Fruit fly (Drosophila melanogaster) whole organism, embryonic: Measurements from ENCODE around the gene CG31178.

ENCODE experiments used
- Adf1 ChIP-seq: fragments of 200-800 bp; sonication (Bioruptor generic); IDR thresholded peaks from 2 replicates; pipeline ENCODE4 v1.3.6; 2022; ENCODE audit warnings: missing biosample characterization, missing genetic modification characterization
- Bteb2 ChIP-seq: fragments of 200-800 bp; sonication (Bioruptor generic); optimal IDR thresholded peaks from 2 replicates; lab custom pipeline; 2016; ENCODE audit warnings: missing biosample characterization, missing genetic modification characterization
- C15 ChIP-seq: fragments of 200-800 bp; sonication (Bioruptor generic); IDR thresholded peaks from 3 replicates; pipeline ENCODE4 v1.3.6; 2022; ENCODE audit warnings: missing biosample characterization, missing genetic modification characterization
- CG11560 ChIP-seq: fragments of 200-800 bp; sonication (Bioruptor generic); IDR thresholded peaks from 3 replicates; pipeline ENCODE4 v1.3.6; 2022; ENCODE audit warnings: missing biosample characterization, missing genetic modification characterization
- CG12104 ChIP-seq: fragments of 200-800 bp; sonication (Bioruptor generic); optimal IDR thresholded peaks from 3 replicates; lab custom pipeline; 2016; ENCODE audit warnings: missing biosample characterization, missing genetic modification characterization
- CG12769 ChIP-seq: fragments of 200-800 bp; sonication (Bioruptor generic); optimal IDR thresholded peaks from 2 replicates; lab custom pipeline; 2019; ENCODE audit warnings: missing biosample characterization, mild to moderate bottlenecking, missing genetic modification characterization, moderate library complexity
- CG13123 ChIP-seq: fragments of 200-800 bp; sonication (Bioruptor generic); optimal IDR thresholded peaks from 2 replicates; lab custom pipeline; 2016; ENCODE audit warnings: missing biosample characterization, missing genetic modification characterization
- CG13624 ChIP-seq: fragments of 200-800 bp; sonication (Bioruptor generic); optimal IDR thresholded peaks from 2 replicates; lab custom pipeline; 2016; ENCODE audit warnings: missing biosample characterization, missing genetic modification characterization
- CG15011 ChIP-seq: fragments of 200-800 bp; sonication (Bioruptor generic); optimal IDR thresholded peaks from 3 replicates; lab custom pipeline; 2018; ENCODE audit warnings: missing biosample characterization, mild to moderate bottlenecking, missing genetic modification characterization
- CG18011 ChIP-seq: fragments of 200-800 bp; sonication (Bioruptor generic); optimal IDR thresholded peaks from 2 replicates; lab custom pipeline; 2017; ENCODE audit warnings: missing biosample characterization, missing genetic modification characterization, mild to moderate bottlenecking, moderate library complexity, missing genotype
- CG2202 ChIP-seq: fragments of 200-800 bp; sonication (Bioruptor generic); optimal IDR thresholded peaks from 2 replicates; lab custom pipeline; 2018; ENCODE audit warnings: missing biosample characterization, mild to moderate bottlenecking, missing genetic modification characterization
- CG3065 ChIP-seq: fragments of 200-800 bp; sonication (Bioruptor generic); optimal IDR thresholded peaks from 2 replicates; lab custom pipeline; 2016; ENCODE audit warnings: missing biosample characterization, missing genetic modification characterization
- CG32532 ChIP-seq: fragments of 200-800 bp; sonication (Bioruptor generic); IDR thresholded peaks from 2 replicates; pipeline ENCODE4 v1.3.6; 2022; ENCODE audit warnings: missing biosample characterization, missing genetic modification characterization
- CG3726 ChIP-seq: fragments of 200-800 bp; sonication (Bioruptor generic); IDR thresholded peaks from 3 replicates; pipeline ENCODE4, ENCODE4 v1.3.6; 2022; ENCODE audit warnings: missing biosample characterization, missing genetic modification characterization
- CG3995 ChIP-seq: fragments of 200-800 bp; sonication (Bioruptor generic); optimal IDR thresholded peaks from 3 replicates; lab custom pipeline; 2016; ENCODE audit warnings: missing biosample characterization, missing genetic modification characterization
- CG6683 ChIP-seq: fragments of 200-800 bp; sonication (Bioruptor generic); optimal IDR thresholded peaks from 2 replicates; lab custom pipeline; 2017; ENCODE audit warnings: missing biosample characterization, mild to moderate bottlenecking, missing genetic modification characterization, missing genetic modification reagents
- CG7745 ChIP-seq: fragments of 200-800 bp; sonication (Bioruptor generic); optimal IDR thresholded peaks from 2 replicates; lab custom pipeline; 2018; ENCODE audit warnings: missing biosample characterization, mild to moderate bottlenecking, missing genetic modification characterization, moderate library complexity
- CG8089 ChIP-seq: fragments of 200-800 bp; sonication (Bioruptor generic); optimal IDR thresholded peaks from 3 replicates; lab custom pipeline; 2016; ENCODE audit warnings: missing biosample characterization, missing genetic modification characterization
- CG8290 ChIP-seq, 3 experiments: fragments of 200-800 bp; sonication (Bioruptor generic); optimal IDR thresholded peaks; 2 replicates each; lab custom pipeline; 2016 to 2019; ENCODE audit warnings: missing biosample characterization in 3 of 3, missing genetic modification characterization in 3 of 3, mild to moderate bottlenecking in 2 of 3, moderate library complexity in 1 of 3
- CG8359 ChIP-seq: fragments of 200-800 bp; sonication (Bioruptor generic); optimal IDR thresholded peaks from 2 replicates; lab custom pipeline; 2017; ENCODE audit warnings: missing biosample characterization, mild to moderate bottlenecking, missing genetic modification characterization, borderline replicate concordance
- CG8478 ChIP-seq: fragments of >200 bp; optimal IDR thresholded peaks from 2 replicates; lab custom pipeline; 2018
- CG9817 ChIP-seq: fragments of 200-800 bp; sonication (Bioruptor generic); optimal IDR thresholded peaks from 2 replicates; lab custom pipeline; 2018; ENCODE audit warnings: missing biosample characterization, mild to moderate bottlenecking, missing genetic modification characterization, moderate library complexity
- CG9876 ChIP-seq: fragments of 200-800 bp; sonication (Bioruptor generic); optimal IDR thresholded peaks from 2 replicates; lab custom pipeline; 2016; ENCODE audit warnings: missing biosample characterization, missing genetic modification characterization
- Camta ChIP-seq: fragments of 200-800 bp; sonication (Bioruptor generic); optimal IDR thresholded peaks from 2 replicates; lab custom pipeline; 2016; ENCODE audit warnings: missing biosample characterization, missing genetic modification characterization
- D19B ChIP-seq: fragments of 200-800 bp; sonication (Bioruptor generic); optimal IDR thresholded peaks from 2 replicates; lab custom pipeline; 2017; ENCODE audit warnings: missing biosample characterization, mild to moderate bottlenecking, missing genetic modification characterization
- HmgD ChIP-seq: fragments of 200-800 bp; sonication (Bioruptor generic); optimal IDR thresholded peaks from 3 replicates; lab custom pipeline; 2016; ENCODE audit warnings: missing biosample characterization, missing genetic modification characterization
- MTF-1 ChIP-seq: fragments of 200-800 bp; sonication (Bioruptor generic); optimal IDR thresholded peaks from 2 replicates; lab custom pipeline; 2018; ENCODE audit warnings: missing biosample characterization, mild to moderate bottlenecking, missing genetic modification characterization, borderline replicate concordance
- NK7.1 ChIP-seq: fragments of 200-800 bp; sonication (Bioruptor generic); optimal IDR thresholded peaks from 3 replicates; lab custom pipeline; 2016; ENCODE audit warnings: missing biosample characterization, missing genetic modification characterization
- Nf-YA ChIP-seq: fragments of 200-800 bp; sonication (Bioruptor generic); IDR thresholded peaks from 2 replicates; pipeline ENCODE4 v1.3.6; 2022; ENCODE audit warnings: missing biosample characterization, missing genetic modification characterization
- Oaz ChIP-seq: fragments of 200-800 bp; sonication (Bioruptor generic); IDR thresholded peaks from 2 replicates; pipeline ENCODE4 v1.3.6; 2022; ENCODE audit warnings: missing biosample characterization, missing genetic modification characterization
- Oli ChIP-seq: fragments of 200-800 bp; sonication (Bioruptor generic); optimal IDR thresholded peaks from 2 replicates; lab custom pipeline; 2018; ENCODE audit warnings: missing biosample characterization, mild to moderate bottlenecking, missing genetic modification characterization, moderate library complexity
- Pdp1 ChIP-seq, 2 experiments: fragments of 200-800 bp; sonication (Bioruptor generic); optimal IDR thresholded peaks; 3 replicates each; lab custom pipeline; 2016; ENCODE audit warnings: missing biosample characterization in 2 of 2, missing genetic modification characterization in 2 of 2, mild to moderate bottlenecking in 1 of 2, moderate library complexity in 1 of 2
- Sry-δ ChIP-seq: fragments of 200-800 bp; sonication (Bioruptor generic); optimal IDR thresholded peaks from 2 replicates; lab custom pipeline; 2016; ENCODE audit warnings: missing biosample characterization, missing genetic modification characterization
- TFAM ChIP-seq: fragments of 200-800 bp; sonication (Bioruptor generic); optimal IDR thresholded peaks from 2 replicates; lab custom pipeline; 2017; ENCODE audit warnings: missing biosample characterization, missing genetic modification characterization, inconsistent platforms
- ac ChIP-seq: fragments of 200-800 bp; sonication (Bioruptor generic); optimal IDR thresholded peaks from 3 replicates; lab custom pipeline; 2017; ENCODE audit warnings: missing biosample characterization, mild to moderate bottlenecking, missing genetic modification characterization
- bsh ChIP-seq, 2 experiments: fragments of 200-800 bp; sonication (Bioruptor generic); optimal IDR thresholded peaks; 2 replicates each; lab custom pipeline; 2017 to 2018; ENCODE audit warnings: mild to moderate bottlenecking in 2 of 2, missing biosample characterization in 2 of 2, missing genetic modification characterization in 2 of 2, moderate library complexity in 1 of 2
- ci ChIP-seq: fragments of 200-800 bp; sonication (Bioruptor generic); IDR thresholded peaks from 3 replicates; pipeline ENCODE4 v1.3.6; 2022; ENCODE audit warnings: missing biosample characterization, missing genetic modification characterization
- dimm ChIP-seq: fragments of 200-800 bp; sonication (Bioruptor generic); IDR thresholded peaks from 2 replicates; pipeline ENCODE4 v1.3.6; 2022; ENCODE audit warnings: missing biosample characterization, missing genetic modification characterization
- ems ChIP-seq: fragments of 200-800 bp; sonication (Bioruptor generic); optimal IDR thresholded peaks from 3 replicates; lab custom pipeline; 2016; ENCODE audit warnings: missing biosample characterization, missing genetic modification characterization
- fd96Cb ChIP-seq: fragments of 200-800 bp; sonication (Bioruptor generic); optimal IDR thresholded peaks from 2 replicates; lab custom pipeline; 2018; ENCODE audit warnings: missing biosample characterization, mild to moderate bottlenecking, missing genetic modification characterization, moderate library complexity
- gcm2 ChIP-seq: fragments of 200-800 bp; sonication (Bioruptor generic); optimal IDR thresholded peaks from 2 replicates; lab custom pipeline; 2016; ENCODE audit warnings: missing biosample characterization, missing genetic modification characterization
- grau ChIP-seq: fragments of 200-800 bp; optimal IDR thresholded peaks from 3 replicates; lab custom pipeline; 2019; ENCODE audit warnings: missing biosample characterization, mild to moderate bottlenecking, missing genetic modification characterization, moderate library complexity
- kay ChIP-seq: fragments of 200-800 bp; sonication (Bioruptor generic); optimal IDR thresholded peaks from 2 replicates; lab custom pipeline; 2016; ENCODE audit warnings: missing biosample characterization, missing genetic modification characterization
- ken ChIP-seq: fragments of 200-800 bp; sonication (Bioruptor generic); IDR thresholded peaks from 3 replicates; pipeline ENCODE4 v1.3.6; 2022; ENCODE audit warnings: missing biosample characterization, missing genetic modification characterization
- lov ChIP-seq, 2 experiments: fragments of 200-800 bp in 1 of 2; fragments of >200 bp in 1 of 2; sonication (Bioruptor generic) in 1 of 2; IDR thresholded peaks in 1 of 2; optimal IDR thresholded peaks in 1 of 2; 2 replicates in 1 of 2; 3 replicates in 1 of 2; pipeline versions ENCODE4 v1.3.6 to Lab custom; 2017 to 2022; ENCODE audit warnings: missing biosample characterization in 1 of 2, missing genetic modification characterization in 1 of 2
- pfk ChIP-seq: fragments of 200-800 bp; sonication (Bioruptor generic); optimal IDR thresholded peaks from 2 replicates; lab custom pipeline; 2018; ENCODE audit warnings: missing biosample characterization, mild to moderate bottlenecking, missing genetic modification characterization, moderate library complexity
- ranshi ChIP-seq: fragments of 200-800 bp; sonication (Bioruptor generic); IDR thresholded peaks from 2 replicates; pipeline ENCODE4 v1.3.6; 2022; ENCODE audit warnings: missing biosample characterization, missing genetic modification characterization
- scrt ChIP-seq: fragments of 200-800 bp; sonication (Bioruptor generic); optimal IDR thresholded peaks from 2 replicates; lab custom pipeline; 2018; ENCODE audit warnings: missing biosample characterization, mild to moderate bottlenecking, missing genetic modification characterization, moderate library complexity
- seq ChIP-seq: fragments of 200-800 bp; sonication (Bioruptor generic); IDR thresholded peaks from 2 replicates; pipeline ENCODE4 v1.3.6; 2022; ENCODE audit warnings: missing biosample characterization, missing genetic modification characterization
- ssp ChIP-seq: fragments of 200-800 bp; sonication (Bioruptor generic); IDR thresholded peaks from 2 replicates; pipeline ENCODE4 v1.3.6; 2022; ENCODE audit warnings: missing biosample characterization, missing genetic modification characterization
- trem ChIP-seq: fragments of 200-800 bp; optimal IDR thresholded peaks from 3 replicates; lab custom pipeline; 2019; ENCODE audit warnings: missing biosample characterization, mild to moderate bottlenecking, missing genetic modification characterization, moderate library complexity

The CG31178 gene

dm6 chr3R:21849988-21850460 is 23.5 kb upstream of the CG31178 start (continued):
- TF ChIP-seq CG12769 (no peak), CG2202 (tag; lab: Kevin White, UChicago) (no peak), NK7.1 (GFP tag; lab: Kevin White, UChicago) (no peak), CG8359 (no peak), ken (peak; percentile 64; the same call in 1 of the 3 replicates), CG9876 (GFP tag; lab: Kevin White, UChicago) (no peak), D19B (GFP tag; lab: Kevin White, UChicago) (no peak), CG13123 (GFP tag; lab: Kevin White, UChicago) (no peak), CG7745 (no peak), C15 (GFP tag; lab: Robert Waterston, UW) (no peak), MTF-1 (GFP tag; lab: Kevin White, UChicago) (no peak), grau (tag; lab: Kevin White, UChicago) (peak; percentile 95), HmgD (GFP tag; lab: Kevin White, UChicago) (no peak), CG8290 (GFP tag; optimal IDR thresholded peaks at IDR 0.05; lab: Kevin White, UChicago) (peak; percentile 58), CG8290 (tag; optimal IDR thresholded peaks at IDR 0.05; lab: Kevin White, UChicago) (no peak), ssp (GFP tag; lab: Robert Waterston, UW) (no peak), CG3065 (GFP tag; lab: Kevin White, UChicago) (no peak), CG32532 (GFP tag; lab: Robert Waterston, UW) (0 out of 2 replicates have a peak, but pooled peaks have one; percentile 6), CG6683 (GFP tag; lab: Kevin White, UChicago) (no peak), kay (GFP tag; lab: Kevin White, UChicago) (peak; percentile 38), CG13624 (peak; percentile 15), CG9817 (tag; lab: Kevin White, UChicago) (no peak), CG15011 (GFP tag; lab: Kevin White, UChicago) (no peak), TFAM (GFP tag; lab: Kevin White, UChicago) (no peak), ci (GFP tag; lab: Robert Waterston, UW) (peak; percentile 64), Adf1 (GFP tag; lab: Robert Waterston, UW) (no peak), bsh (GFP tag; optimal IDR thresholded peaks at IDR 0.05; lab: Kevin White, UChicago) (peak in 1 of 2 experiments; percentile 67), CG8478 (lab: Kevin White, UChicago) (no peak), ac (GFP tag; lab: Kevin White, UChicago) (no peak), Oaz (GFP tag; lab: Robert Waterston, UW) (no peak), CG3995 (no peak), dimm (GFP tag; lab: Robert Waterston, UW) (no peak), fd96Cb (tag; lab: Kevin White, UChicago) (peak; percentile 17), CG18011 (no peak), Camta (GFP tag; lab: Kevin White, UChicago) (peak; percentile 54), ems (GFP tag; lab: Kevin White, UChicago) (peak; percentile 13), trem (tag; lab: Kevin White, UChicago) (no peak), Nf-YA (no peak), CG11560 (tag; lab: Robert Waterston, UW) (no peak), CG3726 (GFP tag; lab: Robert Waterston, UW) (no peak), ranshi (no peak), pfk (GFP tag; lab: Kevin White, UChicago) (no peak), seq (GFP tag; lab: Robert Waterston, UW) (no peak), CG12104 (no peak), Bteb2 (no peak), Sry-δ (GFP tag; lab: Kevin White, UChicago) (no peak), scrt (GFP tag; lab: Kevin White, UChicago) (no peak), CG8089 (GFP tag; lab: Kevin White, UChicago) (peak; percentile 53), gcm2 (GFP tag; lab: Kevin White, UChicago) (no peak), Pdp1 (GFP tag; optimal IDR thresholded peaks at IDR 0.05; lab: Kevin White, UChicago) (peak; percentile 5 to 21), lov (optimal IDR thresholded peaks at IDR 0.05; lab: Kevin White, UChicago) (no peak), lov (GFP tag; IDR thresholded peaks at IDR 0.05; lab: Robert Waterston, UW) (0 out of 3 replicates have a peak, but pooled peaks have one; percentile 65), Oli (peak; percentile 51)
